Worm (Caenorhabditis elegans) whole organism, late embryonic: ENCODE results near the gene H43I07.1.

ENCODE experiments used
- C08G9.2 ChIP-seq: sonication (generic microtip); optimal IDR thresholded peaks from 2 replicates; lab custom pipeline; 2016; ENCODE audit warnings: mild to moderate bottlenecking, missing genetic modification characterization, moderate library complexity, missing compliant biosample characterization
- Y22D7AL.16 ChIP-seq: sonication (generic microtip); optimal IDR thresholded peaks from 2 replicates; lab custom pipeline; 2016; ENCODE audit warnings: missing genetic modification characterization, missing compliant biosample characterization
- ceh-14 ChIP-seq: sonication (generic microtip); optimal IDR thresholded peaks from 2 replicates; lab custom pipeline; 2016; ENCODE audit warnings: missing genotype, missing genetic modification characterization, missing compliant biosample characterization
- ceh-2 ChIP-seq: sonication (generic microtip); optimal IDR thresholded peaks from 2 replicates; lab custom pipeline; 2016; ENCODE audit warnings: missing genotype, missing genetic modification characterization, missing compliant biosample characterization
- ceh-22 ChIP-seq: sonication (generic microtip); optimal IDR thresholded peaks from 2 replicates; lab custom pipeline; 2017; ENCODE audit warnings: missing biosample characterization, missing genetic modification characterization
- ceh-24 ChIP-seq: sonication (generic microtip); optimal IDR thresholded peaks from 2 replicates; lab custom pipeline; 2016; ENCODE audit warnings: mild to moderate bottlenecking, missing genetic modification characterization, missing compliant biosample characterization
- ceh-48 ChIP-seq: sonication (generic microtip); optimal IDR thresholded peaks from 2 replicates; lab custom pipeline; 2016; ENCODE audit warnings: missing genetic modification characterization, inconsistent platforms, missing compliant biosample characterization
- ceh-9 ChIP-seq: sonication (generic microtip); optimal IDR thresholded peaks from 2 replicates; lab custom pipeline; 2016; ENCODE audit warnings: mild to moderate bottlenecking, missing genetic modification characterization, inconsistent platforms, missing compliant biosample characterization
- che-1 ChIP-seq: sonication (generic microtip); optimal IDR thresholded peaks from 2 replicates; lab custom pipeline; 2016; ENCODE audit warnings: mild to moderate bottlenecking, missing genetic modification characterization, missing compliant biosample characterization
- dmd-4 ChIP-seq: sonication (generic microtip); optimal IDR thresholded peaks from 2 replicates; lab custom pipeline; 2016; ENCODE audit warnings: borderline replicate concordance, missing genetic modification characterization, missing compliant biosample characterization
- elt-2 ChIP-seq: sonication (generic microtip); optimal IDR thresholded peaks from 2 replicates; lab custom pipeline; 2016; ENCODE audit warnings: missing genetic modification reagents, missing genetic modification characterization, missing compliant biosample characterization
- fax-1 ChIP-seq: sonication (generic microtip); optimal IDR thresholded peaks from 2 replicates; lab custom pipeline; 2016; ENCODE audit warnings: missing genotype, missing genetic modification characterization, missing compliant biosample characterization
- fkh-10 ChIP-seq: fragments of 150-350 bp; optimal IDR thresholded peaks from 2 replicates; lab custom pipeline; 2014; ENCODE audit warnings: missing biosample characterization, missing genetic modification reagents, missing genetic modification characterization
- fkh-6 ChIP-seq: sonication (generic microtip); optimal IDR thresholded peaks from 2 replicates; lab custom pipeline; 2016; ENCODE audit warnings: missing genetic modification characterization, missing compliant biosample characterization
- gmeb-2 ChIP-seq: sonication (generic microtip); optimal IDR thresholded peaks from 2 replicates; lab custom pipeline; 2016; ENCODE audit warnings: missing genetic modification characterization, inconsistent platforms, missing compliant biosample characterization
- hlh-30 ChIP-seq: sonication (generic microtip); optimal IDR thresholded peaks from 2 replicates; lab custom pipeline; 2017; ENCODE audit warnings: antibody characterized with exemption, missing genetic modification characterization, missing compliant biosample characterization; ENCODE audit not compliant: insufficient read depth
- hlh-6 ChIP-seq: sonication (generic microtip); optimal IDR thresholded peaks from 2 replicates; lab custom pipeline; 2016; ENCODE audit warnings: missing genotype, missing genetic modification characterization, missing compliant biosample characterization
- madf-2 ChIP-seq: sonication (generic microtip); optimal IDR thresholded peaks from 2 replicates; lab custom pipeline; 2017; ENCODE audit warnings: missing genetic modification characterization, missing compliant biosample characterization
- nhr-11 ChIP-seq: fragments of 150-350 bp; optimal IDR thresholded peaks from 2 replicates; lab custom pipeline; 2014; ENCODE audit warnings: missing biosample characterization, missing genetic modification characterization
- npax-4 ChIP-seq: sonication (generic microtip); optimal IDR thresholded peaks from 2 replicates; lab custom pipeline; 2016; ENCODE audit warnings: missing genetic modification characterization, missing compliant biosample characterization
- odd-2 ChIP-seq: sonication (generic microtip); optimal IDR thresholded peaks from 2 replicates; lab custom pipeline; 2017; ENCODE audit warnings: antibody characterized with exemption, mild to moderate bottlenecking, missing genetic modification characterization, missing compliant biosample characterization
- pag-3 ChIP-seq: sonication (generic microtip); optimal IDR thresholded peaks from 2 replicates; lab custom pipeline; 2016; ENCODE audit warnings: missing compliant biosample characterization, missing genetic modification characterization, borderline replicate concordance
- pax-1 ChIP-seq: fragments of 150-350 bp; optimal IDR thresholded peaks from 2 replicates; lab custom pipeline; 2014; ENCODE audit warnings: missing biosample characterization, missing genetic modification characterization
- pha-4 ChIP-seq: fragments of 150-350 bp; optimal IDR thresholded peaks from 2 replicates; lab custom pipeline; 2018; ENCODE audit warnings: missing biosample characterization, missing genetic modification reagents, missing genetic modification characterization
- pqm-1 ChIP-seq: sonication (generic microtip); optimal IDR thresholded peaks from 2 replicates; lab custom pipeline; 2016; ENCODE audit warnings: missing genetic modification characterization, missing compliant biosample characterization
- pros-1 ChIP-seq: fragments of 150-350 bp; optimal IDR thresholded peaks from 2 replicates; lab custom pipeline; 2014; ENCODE audit warnings: missing biosample characterization, missing genetic modification reagents, missing genetic modification characterization
- sdc-2 ChIP-seq: sonication (generic microtip); optimal IDR thresholded peaks from 2 replicates; lab custom pipeline; 2016; ENCODE audit warnings: missing genotype, missing genetic modification characterization, missing compliant biosample characterization
- sox-4 ChIP-seq: sonication (generic microtip); optimal IDR thresholded peaks from 2 replicates; lab custom pipeline; 2017; ENCODE audit warnings: mild to moderate bottlenecking, missing genetic modification characterization, inconsistent platforms, missing compliant biosample characterization
- ttx-3 ChIP-seq: sonication (generic microtip); optimal IDR thresholded peaks from 2 replicates; lab custom pipeline; 2016; ENCODE audit warnings: missing genetic modification reagents, missing genetic modification characterization, missing compliant biosample characterization
- unc-3 ChIP-seq, 2 experiments: fragments of 200-800 bp in 1 of 2; sonication (Bioruptor generic) in 1 of 2; sonication (generic microtip) in 1 of 2; conservative IDR thresholded peaks in 1 of 2; optimal IDR thresholded peaks in 1 of 2; 2 replicates each; pipeline versions ENCODE4 v1.3.6 to Lab custom; 2016 to 2022; ENCODE audit warnings: missing compliant biosample characterization in 2 of 2, missing genetic modification characterization in 2 of 2, missing genetic modification reagents in 1 of 2
- unc-86 ChIP-seq: sonication (generic microtip); optimal IDR thresholded peaks from 2 replicates; lab custom pipeline; 2016; ENCODE audit warnings: missing genetic modification characterization, missing compliant biosample characterization
- ztf-16 ChIP-seq: sonication (generic microtip); optimal IDR thresholded peaks from 2 replicates; lab custom pipeline; 2017; ENCODE audit warnings: missing genetic modification characterization, missing compliant biosample characterization

H43I07.1 gene

ce11 chrV:4181727-4182126 lies 22.8 kb upstream of the H43I07.1 start (continued):
- TF ChIP-seq pag-3 (tag; lab: Kevin White, UChicago) (no peak), pros-1 (tag; lab: Kevin White, UChicago) (no peak), odd-2 (tag; lab: Kevin White, UChicago) (no peak), npax-4 (no peak), fkh-6 (tag; lab: Kevin White, UChicago) (no peak), ceh-48 (tag; lab: Kevin White, UChicago) (no peak), ceh-9 (tag; lab: Kevin White, UChicago) (no peak), unc-3 (GFP tag; conservative IDR thresholded peaks at IDR 0.05; lab: Robert Waterston, UW) (no peak), unc-3 (tag; optimal IDR thresholded peaks at IDR 0.05; lab: Kevin White, UChicago) (no peak), ttx-3 (no peak), fkh-10 (GFP tag; lab: Kevin White, UChicago) (no peak), nhr-11 (no peak), hlh-30 (tag; lab: Kevin White, UChicago) (no peak), pha-4 (tag; lab: Kevin White, UChicago) (no peak), fax-1 (tag; lab: Kevin White, UChicago) (peak; percentile 58), C08G9.2 (tag; lab: Kevin White, UChicago) (peak; percentile 61), pax-1 (tag; lab: Kevin White, UChicago) (no peak), ceh-22 (tag; lab: Kevin White, UChicago) (no peak), sox-4 (no peak), dmd-4 (tag; lab: Kevin White, UChicago) (no peak), che-1 (no peak), elt-2 (tag; lab: Kevin White, UChicago) (peak; percentile 45), gmeb-2 (no peak)

DNA sequence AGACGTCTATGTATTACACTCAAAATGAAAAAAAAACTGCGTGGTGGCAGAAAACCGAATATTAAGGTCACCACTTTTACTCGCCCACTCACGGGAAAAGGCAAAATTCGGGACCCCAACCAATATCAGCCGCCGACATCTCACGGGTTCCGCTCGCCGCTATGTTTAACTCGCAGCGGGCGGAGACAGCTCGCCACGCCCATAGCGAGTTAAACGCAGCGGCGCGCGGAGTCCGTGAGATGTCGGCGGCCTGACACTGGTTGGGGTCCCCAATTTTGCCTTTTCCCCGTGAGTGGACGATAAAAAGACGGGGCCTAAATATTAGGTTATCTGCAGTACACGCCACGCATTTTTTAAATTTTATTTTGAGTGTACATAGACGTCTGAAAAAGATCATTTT lies 22.0 kb upstream of the H43I07.1 start:
- TF ChIP-seq ceh-48 (tag; lab: Kevin White, UChicago) = no peak
- no peak for TF ChIP-seq ceh-24 (tag; lab: Kevin White, UChicago)
- TF ChIP-seq ztf-16 (tag; lab: Kevin White, UChicago) = no peak
- TF ChIP-seq sox-4 = no peak
- TF ChIP-seq hlh-6 (tag; lab: Kevin White, UChicago) = no peak
- TF ChIP-seq, all 69 proteins: peak for 0

ce11 chrV:4185885-4186284 lies 18.6 kb upstream of the H43I07.1 start:
- TF ChIP-seq ceh-48 (tag; lab: Kevin White, UChicago) = no peak
- TF ChIP-seq madf-2 = no peak
- no peak for TF ChIP-seq pax-1 (tag; lab: Kevin White, UChicago)
- no peak for TF ChIP-seq Y22D7AL.16 (tag; lab: Kevin White, UChicago)
- TF ChIP-seq pqm-1 (tag; lab: Kevin White, UChicago) = no peak
- TF ChIP-seq unc-86 (tag; lab: Kevin White, UChicago) = no peak
- TF ChIP-seq elt-2 (tag; lab: Kevin White, UChicago) = peak; percentile 60

ce11 chrV:4186453-4187143 lies 17.9 kb upstream of the H43I07.1 start:
- no peak for TF ChIP-seq ceh-2 (tag; lab: Kevin White, UChicago)
- no peak for TF ChIP-seq ceh-14 (tag; lab: Kevin White, UChicago)
- no peak for TF ChIP-seq pag-3 (tag; lab: Kevin White, UChicago)
- no peak for TF ChIP-seq sdc-2 (tag; lab: Kevin White, UChicago)
- TF ChIP-seq elt-2 (tag; lab: Kevin White, UChicago) = peak; percentile 6
- TF ChIP-seq ceh-48 (tag; lab: Kevin White, UChicago) = no peak

- no peak for TF ChIP-seq pax-1 (tag; lab: Kevin White, UChicago)
- TF ChIP-seq hlh-30 (tag; lab: Kevin White, UChicago) = peak; percentile 22
These were observed 17.4 kb upstream of the H43I07.1 start, which contains the start of gene nhr-114 for ce11 chrV:4187144-4187485. Gene nhr-114, plus strand, starts transcription at chrV:4187202.
